Worm (Caenorhabditis elegans): ENCODE results near the gene era-1.

Gene era-1

ce11 chrV:6690075-6690474 lies 12.8 kb upstream of the era-1 start:
- TF ChIP-seq ref-2 (tag; optimal IDR thresholded peaks at IDR 0.05), result no peak
- TF ChIP-seq unc-86 (tag; optimal IDR thresholded peaks at IDR 0.05), result no peak
- no peak for TF ChIP-seq fkh-6 (tag; optimal IDR thresholded peaks at IDR 0.05)
- no peak for TF ChIP-seq ahr-1 (tag; optimal IDR thresholded peaks at IDR 0.05)
- no peak for TF ChIP-seq pha-4 (tag; optimal IDR thresholded peaks at IDR 0.05)
- no peak for TF ChIP-seq K09A11.1 (tag; optimal IDR thresholded peaks at IDR 0.05; ENCODE audit: insufficient read depth)
- no peak for TF ChIP-seq pag-3 (tag; optimal IDR thresholded peaks at IDR 0.05; ENCODE audit: borderline replicate concordance)
- no peak for TF ChIP-seq unc-55 (GFP tag; optimal IDR thresholded peaks at IDR 0.05)
- TF ChIP-seq rnt-1 (tag; optimal IDR thresholded peaks at IDR 0.05), result no peak
- TF ChIP-seq ceh-30 (tag; optimal IDR thresholded peaks at IDR 0.05), result no peak
- no peak for TF ChIP-seq eyg-1 (tag; optimal IDR thresholded peaks at IDR 0.05)
- TF ChIP-seq sdc-2 (tag; optimal IDR thresholded peaks at IDR 0.05), result no peak
- TF ChIP-seq ztf-16 (tag; optimal IDR thresholded peaks at IDR 0.05), result no peak
- no peak for TF ChIP-seq K02D7.2 (tag; optimal IDR thresholded peaks at IDR 0.05)
- TF ChIP-seq ets-4 (tag; optimal IDR thresholded peaks at IDR 0.05), result no peak
- TF ChIP-seq unc-3 (GFP tag; conservative IDR thresholded peaks at IDR 0.05), result no peak
- no peak for TF ChIP-seq unc-3 (tag; optimal IDR thresholded peaks at IDR 0.05)
- no peak for TF ChIP-seq nfya-1 (tag; optimal IDR thresholded peaks at IDR 0.05)
- no peak for TF ChIP-seq ceh-48 (tag; optimal IDR thresholded peaks at IDR 0.05)

DNA sequence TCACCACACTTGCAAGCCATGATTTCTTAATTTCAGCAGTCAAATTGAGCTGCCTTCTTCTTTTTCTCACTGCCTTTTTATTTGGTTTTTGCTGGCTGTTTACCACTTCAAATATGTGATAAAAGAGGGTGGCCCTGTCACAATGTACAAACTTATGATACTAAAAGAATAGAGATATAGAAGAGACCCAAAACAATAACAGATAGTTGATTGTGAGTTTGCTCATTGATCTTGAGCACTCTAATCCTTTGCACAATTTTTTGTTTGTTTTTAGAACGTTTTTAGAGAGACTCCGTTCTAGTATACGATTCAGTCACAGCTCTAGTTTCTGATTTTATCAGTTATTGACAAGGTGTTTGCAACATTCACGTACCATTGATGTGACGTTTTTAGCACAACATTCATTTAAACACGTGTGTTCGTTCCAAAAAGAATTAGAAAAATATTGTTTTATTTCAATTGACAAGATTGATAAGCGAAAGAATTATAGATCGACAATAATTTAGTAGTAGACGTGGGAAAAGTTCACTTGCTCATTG lies 11.0 kb upstream of the era-1 start, which contains the start of gene mtl-1:
Gene mtl-1 (minus strand): TSS at position 51 of the 539 bp plus-strand sequence.
- TF ChIP-seq elt-2 (tag; optimal IDR thresholded peaks at IDR 0.05) (no peak), hlh-30 (tag; optimal IDR thresholded peaks at IDR 0.05; ENCODE audit: insufficient read depth) (no peak), ceh-2 (tag; optimal IDR thresholded peaks at IDR 0.05) (no peak), unc-55 (GFP tag; optimal IDR thresholded peaks at IDR 0.05) (no peak), syd-9 (tag; optimal IDR thresholded peaks at IDR 0.05) (no peak), pat-9 (tag; optimal IDR thresholded peaks at IDR 0.05) (no peak), ceh-6 (GFP tag; optimal IDR thresholded peaks at IDR 0.05) (no peak), ceh-22 (tag; optimal IDR thresholded peaks at IDR 0.05) (no peak), nfya-1 (tag; optimal IDR thresholded peaks at IDR 0.05) (no peak)

DNA sequence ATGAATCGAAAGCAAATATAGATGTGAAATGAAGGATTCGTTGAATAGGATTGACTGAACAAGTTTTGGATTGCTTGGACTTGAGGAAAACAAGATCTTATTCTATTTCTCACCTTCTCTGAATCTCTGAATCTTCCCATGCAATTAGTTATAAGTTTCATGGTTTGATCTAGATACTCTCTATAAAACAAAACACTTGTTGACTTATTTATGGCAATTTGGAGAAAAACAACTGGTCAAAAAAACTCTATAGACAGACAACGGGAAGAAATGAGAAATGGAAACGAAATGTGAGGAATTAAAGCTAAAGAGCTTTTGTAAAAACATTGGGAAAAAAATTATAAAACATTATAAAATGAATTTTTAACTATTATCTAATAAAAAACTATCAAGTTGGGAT lies 8.2 kb upstream of the era-1 start, which contains the start of gene W02F12.8:
Gene W02F12.8 (minus strand): TSS at position 101 of the 400 bp plus-strand sequence.
- TF ChIP-seq hlh-30 (tag; optimal IDR thresholded peaks at IDR 0.05; ENCODE audit: insufficient read depth) (no peak), pqm-1 (tag; optimal IDR thresholded peaks at IDR 0.05) (no peak), unc-3 (GFP tag; conservative IDR thresholded peaks at IDR 0.05) (no peak), unc-3 (tag; optimal IDR thresholded peaks at IDR 0.05) (no peak), ceh-19 (GFP tag; optimal IDR thresholded peaks at IDR 0.05) (no peak), K02D7.2 (tag; optimal IDR thresholded peaks at IDR 0.05) (no peak)

ce11 chrV:6697552-6697951 lies 5.3 kb upstream of the era-1 start, which contains the start of gene W02F12.2:
TSS of gene W02F12.2 (minus strand) at chrV:6697652.
- no peak for TF ChIP-seq che-1 (tag; optimal IDR thresholded peaks at IDR 0.05)
- no peak for TF ChIP-seq sdc-2 (tag; optimal IDR thresholded peaks at IDR 0.05)
- no peak for TF ChIP-seq ceh-22 (tag; optimal IDR thresholded peaks at IDR 0.05)
- TF ChIP-seq lin-11 (tag; optimal IDR thresholded peaks at IDR 0.05), result no peak
- TF ChIP-seq dve-1 (tag; optimal IDR thresholded peaks at IDR 0.05), result no peak
- no peak for TF ChIP-seq unc-3 (GFP tag; conservative IDR thresholded peaks at IDR 0.05)
- no peak for TF ChIP-seq unc-3 (tag; optimal IDR thresholded peaks at IDR 0.05)
- TF ChIP-seq ahr-1 (tag; optimal IDR thresholded peaks at IDR 0.05), result no peak
- TF ChIP-seq K09A11.1 (tag; optimal IDR thresholded peaks at IDR 0.05; ENCODE audit: insufficient read depth), result no peak
- no peak for TF ChIP-seq eyg-1 (tag; optimal IDR thresholded peaks at IDR 0.05)
- TF ChIP-seq ztf-16 (tag; optimal IDR thresholded peaks at IDR 0.05), result no peak
- TF ChIP-seq ceh-30 (tag; optimal IDR thresholded peaks at IDR 0.05), result no peak

- no peak for TF ChIP-seq hlh-15 (tag; optimal IDR thresholded peaks at IDR 0.05)
- no peak for TF ChIP-seq npax-4 (tag; optimal IDR thresholded peaks at IDR 0.05)
- TF ChIP-seq unc-55 (GFP tag; optimal IDR thresholded peaks at IDR 0.05), result no peak
- TF ChIP-seq pros-1 (tag; optimal IDR thresholded peaks at IDR 0.05), result no peak
- TF ChIP-seq unc-42 (tag; optimal IDR thresholded peaks at IDR 0.05), result no peak
- no peak for TF ChIP-seq nhr-11 (tag; optimal IDR thresholded peaks at IDR 0.05)
- no peak for TF ChIP-seq hlh-13 (GFP tag; optimal IDR thresholded peaks at IDR 0.05)
- TF ChIP-seq zip-5 (tag; optimal IDR thresholded peaks at IDR 0.05), result no peak
- TF ChIP-seq hlh-6 (tag; optimal IDR thresholded peaks at IDR 0.05), result no peak
These were observed 3.8 kb upstream of the era-1 start for ce11 chrV:6699021-6699420.
